Fruit fly (Drosophila melanogaster) whole organism, embryonic: ENCODE measurements around the gene CG14327.

ENCODE experiments used
- Atf-2 ChIP-seq: fragments of 200-800 bp; sonication (Bioruptor generic); optimal IDR thresholded peaks from 2 replicates; lab custom pipeline; 2016; ENCODE audit warnings: missing biosample characterization, missing genetic modification characterization
- Bgb ChIP-seq: fragments of 200-800 bp; sonication (Bioruptor generic); IDR thresholded peaks from 2 replicates; pipeline ENCODE4 v1.3.6; 2022; ENCODE audit warnings: missing biosample characterization, missing genetic modification characterization; ENCODE audit not compliant: partially characterized antibody
- Blimp-1 ChIP-seq: fragments of 200-800 bp; sonication (Bioruptor generic); optimal IDR thresholded peaks from 3 replicates; lab custom pipeline; 2018; ENCODE audit warnings: missing biosample characterization, missing genetic modification characterization, mild to moderate bottlenecking, moderate library complexity, missing genetic modification reagents
- CG10462 ChIP-seq: fragments of 200-800 bp; sonication (Bioruptor generic); optimal IDR thresholded peaks from 2 replicates; lab custom pipeline; 2016; ENCODE audit warnings: missing biosample characterization, missing genetic modification characterization
- CG12155 ChIP-seq: fragments of 200-800 bp; sonication (Bioruptor generic); optimal IDR thresholded peaks from 3 replicates; lab custom pipeline; 2016; ENCODE audit warnings: missing biosample characterization, missing genetic modification characterization
- CG12659 ChIP-seq: fragments of 200-800 bp; sonication (Bioruptor generic); optimal IDR thresholded peaks from 3 replicates; lab custom pipeline; 2017; ENCODE audit warnings: mild to moderate bottlenecking, missing biosample characterization, missing genetic modification reagents, missing genetic modification characterization
- CG13296 ChIP-seq: fragments of 200-800 bp; sonication (Bioruptor generic); optimal IDR thresholded peaks from 3 replicates; lab custom pipeline; 2018; ENCODE audit warnings: missing biosample characterization, mild to moderate bottlenecking, missing genetic modification characterization
- CG14014 ChIP-seq: fragments of 200-800 bp; sonication (Bioruptor generic); IDR thresholded peaks from 2 replicates; pipeline ENCODE4 v1.3.6; 2022; ENCODE audit warnings: missing biosample characterization, missing genetic modification characterization
- CG14965 ChIP-seq: fragments of 200-800 bp; sonication (Bioruptor generic); optimal IDR thresholded peaks from 2 replicates; lab custom pipeline; 2016; ENCODE audit warnings: missing biosample characterization, missing genetic modification characterization, borderline replicate concordance
- CG18011 ChIP-seq: fragments of 200-800 bp; sonication (Bioruptor generic); optimal IDR thresholded peaks from 2 replicates; lab custom pipeline; 2017; ENCODE audit warnings: missing biosample characterization, missing genetic modification characterization, mild to moderate bottlenecking, moderate library complexity, missing genotype
- CG1832 ChIP-seq: fragments of 200-800 bp; sonication (Bioruptor generic); optimal IDR thresholded peaks from 2 replicates; lab custom pipeline; 2017; ENCODE audit warnings: missing biosample characterization, mild to moderate bottlenecking, missing genetic modification characterization, inconsistent platforms
- CG30403 ChIP-seq: fragments of 200-800 bp; sonication (Bioruptor generic); optimal IDR thresholded peaks from 3 replicates; lab custom pipeline; 2016; ENCODE audit warnings: missing biosample characterization, missing genetic modification characterization
- CG4328 ChIP-seq: fragments of 200-800 bp; sonication (Bioruptor generic); optimal IDR thresholded peaks from 3 replicates; lab custom pipeline; 2017; ENCODE audit warnings: missing biosample characterization, missing genetic modification reagents, missing genetic modification characterization
- CG6683 ChIP-seq: fragments of 200-800 bp; sonication (Bioruptor generic); optimal IDR thresholded peaks from 2 replicates; lab custom pipeline; 2017; ENCODE audit warnings: missing biosample characterization, mild to moderate bottlenecking, missing genetic modification characterization, missing genetic modification reagents
- CG6791 ChIP-seq: fragments of 200-800 bp; sonication (Bioruptor generic); IDR thresholded peaks from 3 replicates; pipeline ENCODE4 v1.3.6; 2022; ENCODE audit warnings: missing biosample characterization, missing genetic modification characterization; ENCODE audit not compliant: partially characterized antibody
- CG7745 ChIP-seq: fragments of 200-800 bp; sonication (Bioruptor generic); optimal IDR thresholded peaks from 2 replicates; lab custom pipeline; 2018; ENCODE audit warnings: missing biosample characterization, mild to moderate bottlenecking, missing genetic modification characterization, moderate library complexity
- CG7786 ChIP-seq: fragments of 200-800 bp; sonication (Bioruptor generic); optimal IDR thresholded peaks from 2 replicates; lab custom pipeline; 2016; ENCODE audit warnings: missing biosample characterization, missing genetic modification characterization
- D19A ChIP-seq: fragments of 200-800 bp; optimal IDR thresholded peaks from 3 replicates; lab custom pipeline; 2019; ENCODE audit warnings: missing biosample characterization, mild to moderate bottlenecking, missing genetic modification characterization, moderate library complexity
- E2f1 ChIP-seq: fragments of 200-800 bp; sonication (Bioruptor generic); IDR thresholded peaks from 2 replicates; pipeline ENCODE4 v1.3.6; 2022; ENCODE audit warnings: missing biosample characterization, missing genetic modification characterization
- E2f2 ChIP-seq: fragments of 200-800 bp; sonication (Bioruptor generic); IDR thresholded peaks from 2 replicates; pipeline ENCODE4 v1.3.6; 2022; ENCODE audit warnings: missing biosample characterization, missing genetic modification characterization
- Eip74EF ChIP-seq, 2 experiments: fragments of 200-800 bp in 1 of 2; fragments of >200 bp in 1 of 2; sonication (Bioruptor generic) in 1 of 2; optimal IDR thresholded peaks; 2 replicates each; lab custom pipeline; 2017 to 2019; ENCODE audit warnings: missing biosample characterization in 2 of 2, missing genetic modification characterization in 2 of 2, mild to moderate bottlenecking in 1 of 2, moderate library complexity in 1 of 2
- Fer3 ChIP-seq: fragments of 200-800 bp; sonication (Bioruptor generic); optimal IDR thresholded peaks from 2 replicates; lab custom pipeline; 2018; ENCODE audit warnings: missing biosample characterization, mild to moderate bottlenecking, missing genetic modification characterization, moderate library complexity
- Hsf ChIP-seq: fragments of 200-800 bp; sonication (Bioruptor generic); optimal IDR thresholded peaks from 3 replicates; lab custom pipeline; 2016; ENCODE audit warnings: missing biosample characterization, missing genetic modification characterization
- Jarid2 ChIP-seq: fragments of 200-800 bp; sonication (Bioruptor generic); optimal IDR thresholded peaks from 3 replicates; lab custom pipeline; 2017; ENCODE audit warnings: mild to moderate bottlenecking, missing biosample characterization, missing genetic modification reagents, missing genetic modification characterization
- Mrtf ChIP-seq: fragments of 200-800 bp; sonication (Bioruptor generic); IDR thresholded peaks from 3 replicates; pipeline ENCODE4 v1.3.6; 2022; ENCODE audit warnings: missing biosample characterization, missing genetic modification characterization
- Myb ChIP-seq: fragments of 200-800 bp; sonication (Bioruptor generic); optimal IDR thresholded peaks from 2 replicates; lab custom pipeline; 2016; ENCODE audit warnings: missing biosample characterization, missing genetic modification characterization
- Sox100B ChIP-seq: fragments of 200-800 bp; sonication (Bioruptor generic); optimal IDR thresholded peaks from 3 replicates; lab custom pipeline; 2018; ENCODE audit warnings: missing biosample characterization, mild to moderate bottlenecking, missing genetic modification characterization
- Sox102F ChIP-seq: fragments of 200-800 bp; sonication (Bioruptor generic); optimal IDR thresholded peaks from 2 replicates; lab custom pipeline; 2018; ENCODE audit warnings: missing biosample characterization, mild to moderate bottlenecking, missing genetic modification characterization, moderate library complexity
- aop ChIP-seq: fragments of 200-800 bp; sonication (Bioruptor generic); IDR thresholded peaks from 2 replicates; pipeline ENCODE4 v1.3.6; 2022; ENCODE audit warnings: missing biosample characterization, missing genetic modification characterization
- ara ChIP-seq: fragments of 200-800 bp; sonication (Bioruptor generic); IDR thresholded peaks from 2 replicates; pipeline ENCODE4 v1.3.6; 2022; ENCODE audit warnings: missing biosample characterization, missing genetic modification characterization
- ato ChIP-seq: fragments of 200-800 bp; sonication (Bioruptor generic); IDR thresholded peaks from 2 replicates; pipeline ENCODE4 v1.3.6; 2022; ENCODE audit warnings: missing biosample characterization, missing genetic modification characterization; ENCODE audit not compliant: partially characterized antibody
- bbx ChIP-seq: fragments of 200-800 bp; sonication (Bioruptor generic); IDR thresholded peaks from 2 replicates; pipeline ENCODE4 v1.3.6; 2022; ENCODE audit warnings: missing biosample characterization, missing genetic modification characterization; ENCODE audit not compliant: partially characterized antibody
- cg ChIP-seq: fragments of 200-800 bp; sonication (Bioruptor generic); optimal IDR thresholded peaks from 3 replicates; lab custom pipeline; 2019; ENCODE audit warnings: missing biosample characterization, mild to moderate bottlenecking, missing genetic modification characterization, moderate library complexity
- cwo ChIP-seq: fragments of 200-800 bp; sonication (Bioruptor generic); optimal IDR thresholded peaks from 3 replicates; lab custom pipeline; 2017; ENCODE audit warnings: missing biosample characterization, missing genetic modification characterization, mild to moderate bottlenecking, moderate library complexity, missing genetic modification reagents
- danr ChIP-seq: fragments of 200-800 bp; sonication (Bioruptor generic); IDR thresholded peaks from 2 replicates; pipeline ENCODE4 v1.3.6; 2022; ENCODE audit warnings: missing biosample characterization, missing genetic modification characterization
- dimm ChIP-seq: fragments of 200-800 bp; sonication (Bioruptor generic); IDR thresholded peaks from 2 replicates; pipeline ENCODE4 v1.3.6; 2022; ENCODE audit warnings: missing biosample characterization, missing genetic modification characterization
- fru ChIP-seq: fragments of >200 bp; optimal IDR thresholded peaks from 2 replicates; lab custom pipeline; 2017
- gsb-n ChIP-seq: fragments of 200-800 bp; sonication (Bioruptor generic); optimal IDR thresholded peaks from 3 replicates; lab custom pipeline; 2018; ENCODE audit warnings: missing biosample characterization, mild to moderate bottlenecking, missing genetic modification characterization
- maf-S ChIP-seq: fragments of 200-800 bp; sonication (Bioruptor generic); optimal IDR thresholded peaks from 2 replicates; lab custom pipeline; 2016; ENCODE audit warnings: missing biosample characterization, missing genetic modification characterization
- mld ChIP-seq: fragments of 200-800 bp; sonication (Bioruptor generic); IDR thresholded peaks from 3 replicates; pipeline ENCODE4 v1.3.6; 2022; ENCODE audit warnings: missing biosample characterization, missing genetic modification characterization; ENCODE audit not compliant: partially characterized antibody
- nerfin-2 ChIP-seq: fragments of 200-800 bp; sonication (Bioruptor generic); IDR thresholded peaks from 2 replicates; pipeline ENCODE4 v1.3.6; 2022; ENCODE audit warnings: missing biosample characterization, missing genetic modification characterization; ENCODE audit not compliant: partially characterized antibody
- nmo ChIP-seq: fragments of 200-800 bp; sonication (Bioruptor generic); optimal IDR thresholded peaks from 2 replicates; lab custom pipeline; 2018; ENCODE audit warnings: missing biosample characterization, mild to moderate bottlenecking, missing genetic modification characterization, moderate library complexity
- onecut ChIP-seq: fragments of 200-800 bp; sonication (Bioruptor generic); IDR thresholded peaks from 2 replicates; pipeline ENCODE4 v1.3.6; 2022; ENCODE audit warnings: missing biosample characterization, missing genetic modification characterization
- pum ChIP-seq: fragments of 200-800 bp; sonication (Bioruptor generic); optimal IDR thresholded peaks from 2 replicates; lab custom pipeline; 2016; ENCODE audit warnings: missing biosample characterization, missing genetic modification characterization
- salm ChIP-seq: fragments of 200-800 bp; sonication (Bioruptor generic); optimal IDR thresholded peaks from 2 replicates; lab custom pipeline; 2018; ENCODE audit warnings: missing biosample characterization, mild to moderate bottlenecking, missing genetic modification characterization
- sd ChIP-seq: fragments of 200-800 bp; sonication (Bioruptor generic); optimal IDR thresholded peaks from 3 replicates; lab custom pipeline; 2018; ENCODE audit warnings: missing biosample characterization, mild to moderate bottlenecking, missing genetic modification characterization, moderate library complexity
- stc ChIP-seq: fragments of 200-800 bp; sonication (Bioruptor generic); IDR thresholded peaks from 2 replicates; pipeline ENCODE4 v1.3.6; 2022; ENCODE audit warnings: missing biosample characterization, missing genetic modification characterization
- tap ChIP-seq: fragments of 200-800 bp; optimal IDR thresholded peaks from 3 replicates; lab custom pipeline; 2019; ENCODE audit warnings: missing biosample characterization, mild to moderate bottlenecking, missing genetic modification characterization, moderate library complexity
- ttk ChIP-seq: fragments of 200-800 bp; sonication (Bioruptor generic); IDR thresholded peaks from 2 replicates; pipeline ENCODE4 v2.1.2; 2022; ENCODE audit warnings: missing biosample characterization, missing genetic modification characterization
- vfl ChIP-seq: fragments of 200-800 bp; sonication (Bioruptor generic); optimal IDR thresholded peaks from 2 replicates; lab custom pipeline; 2016; ENCODE audit warnings: missing biosample characterization, missing genetic modification characterization
- zfh1 ChIP-seq: fragments of 200-800 bp; sonication (Bioruptor generic); IDR thresholded peaks from 3 replicates; pipeline ENCODE4 v1.3.6; 2022; ENCODE audit warnings: missing biosample characterization, missing genetic modification characterization

Gene CG14327

DNA sequence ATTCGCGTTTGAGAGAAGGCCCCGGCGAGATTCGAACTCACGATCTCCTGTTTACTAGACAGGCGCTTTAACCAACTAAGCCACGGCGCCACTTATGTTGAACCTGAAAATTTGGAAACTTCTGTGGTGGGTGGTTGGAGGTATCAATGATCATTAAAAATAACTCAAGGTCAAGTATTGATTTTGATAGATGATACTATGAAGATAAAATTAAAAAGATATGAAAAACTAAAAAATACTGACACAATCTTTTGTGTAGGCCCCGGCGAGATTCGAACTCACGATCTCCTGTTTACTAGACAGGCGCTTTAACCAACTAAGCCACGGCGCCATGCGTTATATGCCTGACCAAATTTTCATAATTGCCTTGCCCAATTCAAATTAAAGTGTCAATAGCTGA is 11.0 kb downstream of the CG14327 start (continued):
- no peak for TF ChIP-seq ttk (GFP tag; lab: Robert Waterston, UW)
- TF ChIP-seq CG6791 (GFP tag; lab: Robert Waterston, UW): peak; percentile 87
- TF ChIP-seq danr (GFP tag; lab: Robert Waterston, UW): no peak
- TF ChIP-seq Mrtf (GFP tag; lab: Robert Waterston, UW): no peak
- TF ChIP-seq ato (GFP tag; lab: Robert Waterston, UW): peak; percentile 66; the same call in 1 of the 2 replicates
- no peak for TF ChIP-seq gsb-n (tag; lab: Kevin White, UChicago)
- TF ChIP-seq Bgb (GFP tag; lab: Robert Waterston, UW): peak; percentile 83
- no peak for TF ChIP-seq maf-S (GFP tag; lab: Kevin White, UChicago)
- TF ChIP-seq CG4328 (GFP tag; lab: Kevin White, UChicago): peak; percentile 0
- no peak for TF ChIP-seq E2f2 (GFP tag; lab: Robert Waterston, UW)
- no peak for TF ChIP-seq CG12155 (GFP tag; lab: Kevin White, UChicago)
- no peak for TF ChIP-seq salm (tag; lab: Kevin White, UChicago)
- TF ChIP-seq sd: no peak
- TF ChIP-seq Myb (GFP tag; lab: Kevin White, UChicago): no peak
- TF ChIP-seq CG14965 (GFP tag; lab: Kevin White, UChicago): no peak
- no peak for TF ChIP-seq cg
- no peak for TF ChIP-seq Blimp-1 (GFP tag; lab: Kevin White, UChicago)
- no peak for TF ChIP-seq Jarid2
- TF ChIP-seq fru: no peak
- no peak for TF ChIP-seq Sox100B (GFP tag; lab: Kevin White, UChicago)
- 0 out of 2 replicates have a peak, but pooled peaks have one; percentile 21 for TF ChIP-seq aop (GFP tag; lab: Robert Waterston, UW)
- no peak for TF ChIP-seq D19A (tag; lab: Kevin White, UChicago)
- no peak for TF ChIP-seq nmo (GFP tag; lab: Kevin White, UChicago)
- TF ChIP-seq ara (GFP tag; lab: Robert Waterston, UW): no peak
- TF ChIP-seq zfh1 (GFP tag; lab: Robert Waterston, UW): peak; percentile 26; the same call in 1 of the 3 replicates
- no peak for TF ChIP-seq Hsf (GFP tag; lab: Kevin White, UChicago)
- no peak for TF ChIP-seq CG13296
- TF ChIP-seq vfl (GFP tag; lab: Kevin White, UChicago): no peak
- TF ChIP-seq CG1832 (GFP tag; lab: Kevin White, UChicago): no peak
- no peak for TF ChIP-seq cwo
- TF ChIP-seq mld (GFP tag; lab: Robert Waterston, UW): peak; percentile 81
- TF ChIP-seq bbx (GFP tag; lab: Robert Waterston, UW): peak; percentile 85
- TF ChIP-seq CG10462 (GFP tag; lab: Kevin White, UChicago): no peak
- no peak for TF ChIP-seq Fer3 (tag; lab: Kevin White, UChicago)
- no peak for TF ChIP-seq onecut (GFP tag; lab: Robert Waterston, UW)
- no peak for TF ChIP-seq CG7745 (tag; lab: Kevin White, UChicago)
- peak in 1 of 2 experiments; percentile 11 for TF ChIP-seq Eip74EF (GFP tag; optimal IDR thresholded peaks at IDR 0.05; lab: Kevin White, UChicago)
- TF ChIP-seq Atf-2 (GFP tag; lab: Kevin White, UChicago): no peak
- TF ChIP-seq dimm (GFP tag; lab: Robert Waterston, UW): no peak
- TF ChIP-seq CG18011 (GFP tag; lab: Kevin White, UChicago): no peak
- TF ChIP-seq pum (GFP tag; lab: Kevin White, UChicago): no peak
- no peak for TF ChIP-seq Sox102F (GFP tag; lab: Kevin White, UChicago)
- no peak for TF ChIP-seq E2f1 (GFP tag; lab: Robert Waterston, UW)
- TF ChIP-seq stc (GFP tag; lab: Robert Waterston, UW): no peak
- no peak for TF ChIP-seq CG7786
- peak; percentile 82 for TF ChIP-seq nerfin-2 (GFP tag; lab: Robert Waterston, UW)
- TF ChIP-seq tap (tag; lab: Kevin White, UChicago): no peak
- no peak for TF ChIP-seq CG12659 (GFP tag; lab: Kevin White, UChicago)
- TF ChIP-seq CG30403 (GFP tag; lab: Kevin White, UChicago): no peak
- no peak for TF ChIP-seq CG6683 (GFP tag; lab: Kevin White, UChicago)
- TF ChIP-seq CG14014 (GFP tag; lab: Robert Waterston, UW): no peak
